Worm (Caenorhabditis elegans): ENCODE results near the gene C38H2.3.

- TF ChIP-seq W03F9.2 (tag; optimal IDR thresholded peaks at IDR 0.05) = no peak
- TF ChIP-seq him-1 (tag; optimal IDR thresholded peaks at IDR 0.05) = no peak
- no peak for TF ChIP-seq dao-5 (tag; optimal IDR thresholded peaks at IDR 0.05)
Observed at ce11 chrIII:10354591-10354990, 31.8 kb downstream of the C38H2.3 start.

Data from whole organism, L4/young adult.